Fruit fly (Drosophila melanogaster): ENCODE results near the gene Dhc64C.
A peak's percentile ranks its signal among the peaks of the same experiment; 100 is the strongest.

Dhc64C gene

DNA sequence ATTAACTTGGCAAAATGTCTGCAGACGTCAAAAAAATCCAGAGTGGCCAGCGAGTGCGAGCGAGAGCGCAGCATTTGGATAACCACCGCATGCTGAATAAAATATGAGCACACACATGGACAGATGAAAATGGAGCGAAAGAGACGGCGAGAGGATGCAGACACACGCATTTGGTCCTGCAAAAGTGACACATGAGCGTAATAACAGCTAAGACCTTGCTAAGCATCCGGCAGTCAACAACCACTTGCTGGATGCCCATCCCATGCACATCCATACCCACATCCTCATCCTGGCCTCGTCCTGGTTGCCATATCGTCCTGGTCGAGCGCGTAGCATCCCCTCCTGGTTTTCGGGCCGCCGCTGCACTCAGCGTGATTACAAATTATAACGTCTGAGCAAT lies 17.2 kb upstream of the Dhc64C start:
- no peak for TF ChIP-seq usp (GFP tag; optimal IDR thresholded peaks at IDR 0.05)
- no peak for TF ChIP-seq Jra (GFP tag; optimal IDR thresholded peaks at IDR 0.05)
- TF ChIP-seq woc (GFP tag; optimal IDR thresholded peaks at IDR 0.05): no peak
- no peak for TF ChIP-seq Dfd (GFP tag; optimal IDR thresholded peaks at IDR 0.05)
- no peak for TF ChIP-seq pan (optimal IDR thresholded peaks at IDR 0.05)
- no peak for TF ChIP-seq CG9705 (GFP tag; optimal IDR thresholded peaks at IDR 0.05)
- TF ChIP-seq ey (GFP tag; optimal IDR thresholded peaks at IDR 0.05): no peak
- TF ChIP-seq Hnf4 (GFP tag; optimal IDR thresholded peaks at IDR 0.05): no peak
- TF ChIP-seq Sp1 (GFP tag; optimal IDR thresholded peaks at IDR 0.05): no peak
- TF ChIP-seq tai (GFP tag; optimal IDR thresholded peaks at IDR 0.05): no peak
- no peak for TF ChIP-seq rgr (GFP tag; optimal IDR thresholded peaks at IDR 0.05)
- TF ChIP-seq HLH106 (tag; optimal IDR thresholded peaks at IDR 0.05): no peak
- TF ChIP-seq jim (GFP tag; optimal IDR thresholded peaks at IDR 0.05): no peak
- no peak for TF ChIP-seq Vsx2 (GFP tag; optimal IDR thresholded peaks at IDR 0.05; ENCODE audit: partially characterized antibody)
- no peak for TF ChIP-seq sv (GFP tag; optimal IDR thresholded peaks at IDR 0.05)
- TF ChIP-seq CG32264 (GFP tag; optimal IDR thresholded peaks at IDR 0.05): no peak
- TF ChIP-seq Dif (GFP tag; optimal IDR thresholded peaks at IDR 0.05; ENCODE audit: partially characterized antibody): no peak
- no peak for TF ChIP-seq sage (GFP tag; optimal IDR thresholded peaks at IDR 0.05)
- no peak for TF ChIP-seq OdsH (GFP tag; optimal IDR thresholded peaks at IDR 0.05)
- TF ChIP-seq h (GFP tag; optimal IDR thresholded peaks at IDR 0.05): no peak

DNA sequence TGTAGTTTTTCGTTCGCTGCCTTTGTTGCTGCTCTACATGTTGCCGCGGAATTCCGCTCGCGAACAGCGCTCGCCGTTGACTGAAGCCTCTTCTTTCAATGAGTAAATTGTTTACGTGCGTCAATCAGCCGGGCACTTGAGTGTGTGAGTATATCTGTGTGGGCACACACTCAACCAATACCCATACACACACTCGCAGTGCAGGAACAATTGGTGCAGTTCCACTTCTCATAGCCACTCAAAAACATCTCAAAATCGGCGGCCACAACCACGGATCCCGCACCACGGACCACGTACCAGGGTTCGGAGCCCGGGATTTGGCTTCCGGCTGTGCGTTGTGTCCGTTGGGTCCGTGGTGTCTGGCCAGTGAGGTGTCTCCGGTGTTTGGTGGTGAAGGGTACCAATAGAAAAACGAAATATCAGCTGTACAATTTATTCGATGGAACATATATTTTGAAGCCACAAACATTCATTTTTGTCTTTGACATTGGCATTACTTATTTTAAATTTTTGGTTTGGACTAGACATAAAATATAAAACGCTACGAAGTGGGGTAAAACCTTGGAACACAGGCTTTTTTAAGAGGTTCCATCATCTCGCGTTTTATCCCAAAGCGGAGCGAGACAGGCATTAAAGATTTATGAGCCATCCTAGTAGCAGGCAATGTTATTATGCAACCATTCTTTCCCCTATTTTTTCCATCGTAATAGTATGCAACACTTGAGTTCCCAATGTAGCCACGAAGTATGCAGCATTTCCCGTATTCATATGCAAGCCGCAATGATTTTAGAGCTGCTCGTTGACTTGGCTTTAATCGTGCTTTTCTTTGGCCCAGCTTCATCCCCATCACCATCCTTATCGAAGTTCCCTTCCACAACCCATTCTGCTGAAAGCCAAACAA lies 14.8 kb upstream of the Dhc64C start, which contains the start of gene CG13707:
Gene CG13707, minus strand, starts transcription at position 70 of the 901 bp plus-strand sequence.
- TF ChIP-seq N (GFP tag; optimal IDR thresholded peaks at IDR 0.05) (peak; percentile 86), Sp1 (GFP tag; optimal IDR thresholded peaks at IDR 0.05) (no peak), Myc (optimal IDR thresholded peaks at IDR 0.05) (peak; percentile 88), h (GFP tag; optimal IDR thresholded peaks at IDR 0.05) (no peak), Vsx2 (GFP tag; optimal IDR thresholded peaks at IDR 0.05; ENCODE audit: partially characterized antibody) (peak; percentile 53), Dif (GFP tag; optimal IDR thresholded peaks at IDR 0.05; ENCODE audit: partially characterized antibody) (peak; percentile 20)

- TF ChIP-seq dmrt93B (GFP tag; optimal IDR thresholded peaks at IDR 0.05): no peak
- TF ChIP-seq dsf (GFP tag; optimal IDR thresholded peaks at IDR 0.05; ENCODE audit: borderline replicate concordance): no peak
- TF ChIP-seq N (GFP tag; optimal IDR thresholded peaks at IDR 0.05): no peak
- no peak for TF ChIP-seq Dfd (GFP tag; optimal IDR thresholded peaks at IDR 0.05)
- TF ChIP-seq tai (GFP tag; optimal IDR thresholded peaks at IDR 0.05): no peak
- no peak for TF ChIP-seq ey (GFP tag; optimal IDR thresholded peaks at IDR 0.05)
- TF ChIP-seq Hr78 (GFP tag; optimal IDR thresholded peaks at IDR 0.05): no peak
- no peak for TF ChIP-seq OdsH (GFP tag; optimal IDR thresholded peaks at IDR 0.05)
- no peak for TF ChIP-seq CG9705 (GFP tag; optimal IDR thresholded peaks at IDR 0.05)
- TF ChIP-seq CG32264 (GFP tag; optimal IDR thresholded peaks at IDR 0.05): no peak
- no peak for TF ChIP-seq jim (GFP tag; optimal IDR thresholded peaks at IDR 0.05)
- no peak for TF ChIP-seq foxo (GFP tag; optimal IDR thresholded peaks at IDR 0.05)
- TF ChIP-seq dl (GFP tag; optimal IDR thresholded peaks at IDR 0.05; ENCODE audit: insufficient read depth in 1 of 2, partially characterized antibody in 2 of 2): no peak
- TF ChIP-seq Mio (GFP tag; optimal IDR thresholded peaks at IDR 0.05): no peak
- no peak for TF ChIP-seq Abd-B (GFP tag; optimal IDR thresholded peaks at IDR 0.05)
- no peak for TF ChIP-seq brk (GFP tag; optimal IDR thresholded peaks at IDR 0.05)
- no peak for TF ChIP-seq pan (optimal IDR thresholded peaks at IDR 0.05)
Observed at dm6 chr3L:4836353-4836752, 10.9 kb upstream of the Dhc64C start.

dm6 chr3L:4835005-4835404 lies 9.5 kb upstream of the Dhc64C start:
- TF ChIP-seq CrebA (GFP tag; optimal IDR thresholded peaks at IDR 0.05; ENCODE audit: borderline replicate concordance) (no peak), Mio (GFP tag; optimal IDR thresholded peaks at IDR 0.05) (no peak), usp (GFP tag; optimal IDR thresholded peaks at IDR 0.05) (no peak), Abd-B (GFP tag; optimal IDR thresholded peaks at IDR 0.05) (no peak), tai (GFP tag; optimal IDR thresholded peaks at IDR 0.05) (no peak), jim (GFP tag; optimal IDR thresholded peaks at IDR 0.05) (no peak), Sp1 (GFP tag; optimal IDR thresholded peaks at IDR 0.05) (no peak), psq (GFP tag; optimal IDR thresholded peaks at IDR 0.05) (no peak), Rel (GFP tag; optimal IDR thresholded peaks at IDR 0.05) (no peak), Rel (tag; optimal IDR thresholded peaks at IDR 0.05) (no peak), Myc (optimal IDR thresholded peaks at IDR 0.05) (no peak), CG9705 (GFP tag; optimal IDR thresholded peaks at IDR 0.05) (no peak), Hr83 (GFP tag; optimal IDR thresholded peaks at IDR 0.05; ENCODE audit: poor library complexity, severe bottlenecking) (no peak), OdsH (GFP tag; optimal IDR thresholded peaks at IDR 0.05) (no peak), br (GFP tag; optimal IDR thresholded peaks at IDR 0.05) (no peak), foxo (GFP tag; optimal IDR thresholded peaks at IDR 0.05) (no peak), dsf (GFP tag; optimal IDR thresholded peaks at IDR 0.05; ENCODE audit: borderline replicate concordance) (no peak), N (GFP tag; optimal IDR thresholded peaks at IDR 0.05) (no peak), pan (optimal IDR thresholded peaks at IDR 0.05) (no peak), rgr (GFP tag; optimal IDR thresholded peaks at IDR 0.05) (no peak)
